Worm (Caenorhabditis elegans): ENCODE results near the gene gcst-1.

The gcst-1 gene

ce11 chrV:5666036-5666729 lies 46.5 kb upstream of the gcst-1 start, which contains the start of gene C14C11.7 (continued):
- TF ChIP-seq ekl-4 (GFP tag; IDR thresholded peaks at IDR 0.05) (no peak), F33H1.4 (GFP tag; IDR thresholded peaks at IDR 0.05) (peak; percentile 81)

ce11 chrV:5667337-5667736 lies 45.4 kb upstream of the gcst-1 start:
- TF ChIP-seq hlh-26 (GFP tag; conservative IDR thresholded peaks at IDR 0.05) (no peak), bed-1 (GFP tag; IDR thresholded peaks at IDR 0.05) (no peak), ztf-22 (GFP tag; optimal IDR thresholded peaks at IDR 0.05) (no peak), atf-7 (tag; optimal IDR thresholded peaks at IDR 0.05) (peak; percentile 77), him-1 (tag; optimal IDR thresholded peaks at IDR 0.05) (peak; percentile 79), ztf-18 (tag; optimal IDR thresholded peaks at IDR 0.05) (peak; percentile 56), Y53F4B.3 (GFP tag; IDR thresholded peaks at IDR 0.05) (peak; percentile 24; the same call in 1 of the 2 replicates), Y95B8A.8 (GFP tag; IDR thresholded peaks at IDR 0.05) (peak; percentile 53; the same call in 1 of the 2 replicates), sea-2 (GFP tag; IDR thresholded peaks at IDR 0.05) (no peak), F49E8.2 (tag; optimal IDR thresholded peaks at IDR 0.05; ENCODE audit: insufficient read depth) (peak; percentile 72), tlf-1 (GFP tag; optimal IDR thresholded peaks at IDR 0.05) (peak; percentile 27), let-526 (GFP tag; IDR thresholded peaks at IDR 0.05) (no peak), let-607 (tag; optimal IDR thresholded peaks at IDR 0.05) (peak in 1 of 2 experiments; percentile 54), lin-54 (GFP tag; optimal IDR thresholded peaks at IDR 0.05) (peak; percentile 76), mel-28 (tag; optimal IDR thresholded peaks at IDR 0.05; ENCODE audit: borderline replicate concordance) (no peak), F33H1.4 (GFP tag; IDR thresholded peaks at IDR 0.05) (peak; percentile 63), Y53G8AR.9 (GFP tag; conservative IDR thresholded peaks at IDR 0.05) (peak; percentile 84), Y56A3A.18 (GFP tag; IDR thresholded peaks at IDR 0.05) (peak; percentile 60; the same call in 1 of the 2 replicates), cebp-2 (GFP tag; IDR thresholded peaks at IDR 0.05) (peak; percentile 94), D2030.7 (GFP tag; IDR thresholded peaks at IDR 0.05) (peak; percentile 73), lsl-1 (GFP tag; optimal IDR thresholded peaks at IDR 0.05) (peak; percentile 61), F57C9.4 (tag; optimal IDR thresholded peaks at IDR 0.05) (no peak), F52B5.7 (tag; optimal IDR thresholded peaks at IDR 0.05) (peak; percentile 79), B0336.3 (GFP tag; IDR thresholded peaks at IDR 0.05) (peak; percentile 87), egl-44 (GFP tag; IDR thresholded peaks at IDR 0.05) (peak; percentile 84; the same call in 1 of the 2 replicates), F55B11.4 (tag; optimal IDR thresholded peaks at IDR 0.05; ENCODE audit: borderline replicate concordance, insufficient read depth) (no peak), madf-3 (GFP tag; IDR thresholded peaks at IDR 0.05) (peak; percentile 74; the same call in 1 of the 2 replicates), Y79H2A.3 (GFP tag; conservative IDR thresholded peaks at IDR 0.05) (0 out of 2 replicates have a peak, but pooled peaks have one; percentile 34), ceh-79 (tag; optimal IDR thresholded peaks at IDR 0.05) (peak; percentile 56), C17E4.6 (GFP tag; IDR thresholded peaks at IDR 0.05) (no peak), T26A5.8 (tag; optimal IDR thresholded peaks at IDR 0.05) (peak; percentile 84), tbp1 (GFP tag; optimal IDR thresholded peaks at IDR 0.05) (peak; percentile 91), lin-26 (GFP tag; IDR thresholded peaks at IDR 0.05) (peak; percentile 97), sdz-38 (tag; optimal IDR thresholded peaks at IDR 0.05) (no peak), F39B2.1 (GFP tag; IDR thresholded peaks at IDR 0.05) (0 out of 2 replicates have a peak, but pooled peaks have one; percentile 64), ccch-3 (GFP tag; optimal IDR thresholded peaks at IDR 0.05) (no peak), ceh-58 (GFP tag; IDR thresholded peaks at IDR 0.05) (peak; percentile 92), dox-1 (GFP tag; IDR thresholded peaks at IDR 0.05) (0 out of 2 replicates have a peak, but pooled peaks have one; percentile 26), ceh-40 (GFP tag; IDR thresholded peaks at IDR 0.05) (peak; percentile 88), akir-1 (GFP tag; optimal IDR thresholded peaks at IDR 0.05) (no peak), madf-6 (GFP tag; IDR thresholded peaks at IDR 0.05) (peak; percentile 81), nhr-90 (tag; optimal IDR thresholded peaks at IDR 0.05) (peak; percentile 70), B0019.2 (GFP tag; conservative IDR thresholded peaks at IDR 0.05) (no peak), attf-5 (GFP tag; optimal IDR thresholded peaks at IDR 0.05) (no peak)

Data from whole organism, young adult.